Fruit fly (Drosophila melanogaster) whole organism, prepupa: Measurements from ENCODE around the gene Nepl3.

ENCODE experiments used
- Blimp-1 ChIP-seq: fragments of 200-800 bp; sonication (Bioruptor generic); optimal IDR thresholded peaks from 3 replicates; lab custom pipeline; 2017; ENCODE audit warnings: missing biosample characterization, missing genetic modification characterization, mild to moderate bottlenecking, moderate library complexity, missing genetic modification reagents
- CG10631 ChIP-seq: fragments of 200-800 bp; sonication (Bioruptor generic); optimal IDR thresholded peaks from 2 replicates; lab custom pipeline; 2016; ENCODE audit warnings: missing biosample characterization, missing genetic modification characterization
- CG10669 ChIP-seq: fragments of 200-800 bp; sonication (Bioruptor generic); optimal IDR thresholded peaks from 3 replicates; lab custom pipeline; 2018; ENCODE audit warnings: missing biosample characterization, mild to moderate bottlenecking, missing genetic modification characterization, moderate library complexity
- CG11902 ChIP-seq: fragments of 200-800 bp; sonication (Bioruptor generic); optimal IDR thresholded peaks from 3 replicates; lab custom pipeline; 2016; ENCODE audit warnings: missing biosample characterization, missing genetic modification characterization
- CG15336 ChIP-seq: fragments of 200-800 bp; sonication (Bioruptor generic); IDR thresholded peaks from 2 replicates; pipeline ENCODE4 v1.3.6; 2022; ENCODE audit warnings: missing biosample characterization, missing genetic modification characterization
- CG1621 ChIP-seq: fragments of 200-800 bp; sonication (Bioruptor generic); optimal IDR thresholded peaks from 3 replicates; lab custom pipeline; 2018; ENCODE audit warnings: missing biosample characterization, mild to moderate bottlenecking, missing genetic modification characterization
- CG16779 ChIP-seq: fragments of 200-800 bp; sonication (Bioruptor generic); optimal IDR thresholded peaks from 3 replicates; lab custom pipeline; 2017; ENCODE audit warnings: missing biosample characterization, mild to moderate bottlenecking, missing genetic modification characterization
- CG3032 ChIP-seq: fragments of 200-800 bp; optimal IDR thresholded peaks from 2 replicates; lab custom pipeline; 2019; ENCODE audit warnings: missing biosample characterization, mild to moderate bottlenecking, missing genetic modification characterization, moderate library complexity
- CG32006 ChIP-seq: fragments of 200-800 bp; sonication (Bioruptor generic); optimal IDR thresholded peaks from 3 replicates; lab custom pipeline; 2017; ENCODE audit warnings: missing biosample characterization, mild to moderate bottlenecking, missing genetic modification characterization
- CG34406 ChIP-seq: fragments of 200-800 bp; sonication (Bioruptor generic); optimal IDR thresholded peaks from 3 replicates; lab custom pipeline; 2016; ENCODE audit warnings: missing biosample characterization, missing genetic modification characterization
- CG3919 ChIP-seq: fragments of 200-800 bp; sonication (Bioruptor generic); optimal IDR thresholded peaks from 3 replicates; lab custom pipeline; 2016; ENCODE audit warnings: missing biosample characterization, missing genetic modification characterization
- CG6163 ChIP-seq: fragments of 200-800 bp; sonication (Bioruptor generic); IDR thresholded peaks from 3 replicates; pipeline ENCODE4 v1.3.6; 2022; ENCODE audit warnings: missing biosample characterization, missing genetic modification characterization
- CG6276 ChIP-seq: fragments of 200-800 bp; sonication (Bioruptor generic); optimal IDR thresholded peaks from 2 replicates; lab custom pipeline; 2017; ENCODE audit warnings: missing biosample characterization, mild to moderate bottlenecking, missing genetic modification characterization
- CG6792 ChIP-seq: fragments of 200-800 bp; sonication (Bioruptor generic); optimal IDR thresholded peaks from 3 replicates; lab custom pipeline; 2016; ENCODE audit warnings: missing biosample characterization, missing genetic modification characterization
- CG6808 ChIP-seq: fragments of 200-800 bp; sonication (Bioruptor generic); optimal IDR thresholded peaks from 3 replicates; lab custom pipeline; 2017; ENCODE audit warnings: missing biosample characterization, missing genetic modification characterization, mild to moderate bottlenecking, moderate library complexity, missing genetic modification reagents
- CG6854 ChIP-seq: fragments of 200-800 bp; sonication (Bioruptor generic); optimal IDR thresholded peaks from 2 replicates; lab custom pipeline; 2017; ENCODE audit warnings: missing biosample characterization, mild to moderate bottlenecking, missing genetic modification characterization
- CG8119 ChIP-seq: fragments of 200-800 bp; sonication (Bioruptor generic); IDR thresholded peaks from 3 replicates; pipeline ENCODE4 v1.3.6; 2022; ENCODE audit warnings: missing biosample characterization, missing genetic modification characterization
- CG8632 ChIP-seq: fragments of 200-800 bp; sonication (Bioruptor generic); optimal IDR thresholded peaks from 3 replicates; lab custom pipeline; 2016; ENCODE audit warnings: missing biosample characterization, missing genetic modification characterization
- Eip75B ChIP-seq: fragments of 200-800 bp; sonication (Bioruptor generic); optimal IDR thresholded peaks from 3 replicates; lab custom pipeline; 2016; ENCODE audit warnings: missing biosample characterization, missing genetic modification characterization
- Eip78C ChIP-seq: fragments of 200-800 bp; sonication (Bioruptor generic); peaks from one replicate; lab custom pipeline; 2016; ENCODE audit warnings: missing biosample characterization, missing genetic modification characterization
- Ets96B ChIP-seq: fragments of 200-800 bp; optimal IDR thresholded peaks from 2 replicates; lab custom pipeline; 2019; ENCODE audit warnings: missing biosample characterization, mild to moderate bottlenecking, missing genetic modification characterization, moderate library complexity
- Hr38 ChIP-seq: sonication (Bioruptor generic); optimal IDR thresholded peaks from 2 replicates; lab custom pipeline; 2016; ENCODE audit warnings: missing biosample characterization, missing genetic modification characterization
- Hr39 ChIP-seq: fragments of 200-800 bp; sonication (Bioruptor generic); optimal IDR thresholded peaks from 2 replicates; lab custom pipeline; 2016; ENCODE audit warnings: missing biosample characterization, missing genetic modification characterization
- Met ChIP-seq: fragments of 200-800 bp; sonication (Bioruptor generic); optimal IDR thresholded peaks from 3 replicates; lab custom pipeline; 2016; ENCODE audit warnings: missing biosample characterization, missing genetic modification characterization
- Smox ChIP-seq: fragments of 200-800 bp; sonication (Bioruptor generic); optimal IDR thresholded peaks from 3 replicates; lab custom pipeline; 2016; ENCODE audit warnings: missing biosample characterization, missing genetic modification characterization
- Sox102F ChIP-seq: fragments of 200-800 bp; sonication (Bioruptor generic); optimal IDR thresholded peaks from 2 replicates; lab custom pipeline; 2016; ENCODE audit warnings: missing biosample characterization, mild to moderate bottlenecking, missing genetic modification characterization
- Sox14 ChIP-seq: fragments of 200-800 bp; sonication (Bioruptor generic); optimal IDR thresholded peaks from 3 replicates; lab custom pipeline; 2016; ENCODE audit warnings: missing biosample characterization, missing genetic modification characterization
- acj6 ChIP-seq: fragments of 200-800 bp; sonication (Bioruptor generic); optimal IDR thresholded peaks from 3 replicates; lab custom pipeline; 2016; ENCODE audit warnings: missing biosample characterization, missing genetic modification characterization
- cyc ChIP-seq: fragments of 200-800 bp; sonication (Bioruptor generic); optimal IDR thresholded peaks from 3 replicates; lab custom pipeline; 2016; ENCODE audit warnings: missing biosample characterization, missing genetic modification characterization
- dsx ChIP-seq: fragments of 200-800 bp; optimal IDR thresholded peaks from 3 replicates; lab custom pipeline; 2019; ENCODE audit warnings: missing biosample characterization, mild to moderate bottlenecking, missing genetic modification characterization, moderate library complexity; ENCODE audit not compliant: poor library complexity, severe bottlenecking
- eg ChIP-seq: fragments of 200-800 bp; sonication (Bioruptor generic); IDR thresholded peaks from 3 replicates; pipeline ENCODE4 v1.3.6; 2022; ENCODE audit warnings: missing biosample characterization, missing genetic modification characterization
- esn ChIP-seq: fragments of 200-800 bp; sonication (Bioruptor generic); optimal IDR thresholded peaks from 2 replicates; lab custom pipeline; 2016; ENCODE audit warnings: missing biosample characterization, mild to moderate bottlenecking, missing genetic modification characterization, moderate library complexity
- fd85E ChIP-seq: fragments of 200-800 bp; sonication (Bioruptor generic); optimal IDR thresholded peaks from 3 replicates; lab custom pipeline; 2016; ENCODE audit warnings: missing biosample characterization, missing genetic modification characterization
- fkh ChIP-seq: fragments of 200-800 bp; sonication (Bioruptor generic); optimal IDR thresholded peaks from 3 replicates; lab custom pipeline; 2017; ENCODE audit warnings: missing biosample characterization, mild to moderate bottlenecking, missing genetic modification characterization, moderate library complexity
- lz ChIP-seq: fragments of 200-800 bp; sonication (Bioruptor generic); optimal IDR thresholded peaks from 3 replicates; lab custom pipeline; 2016; ENCODE audit warnings: missing biosample characterization, missing genetic modification characterization
- net ChIP-seq: fragments of 200-800 bp; sonication (Bioruptor generic); optimal IDR thresholded peaks from 3 replicates; lab custom pipeline; 2016; ENCODE audit warnings: missing biosample characterization, missing genetic modification characterization
- salr ChIP-seq, 2 experiments: fragments of 200-800 bp; sonication (Bioruptor generic); optimal IDR thresholded peaks; 3 replicates each; lab custom pipeline; 2016 to 2018; ENCODE audit warnings: missing biosample characterization in 2 of 2, missing genetic modification characterization in 2 of 2, mild to moderate bottlenecking in 1 of 2
- ss ChIP-seq, 2 experiments: fragments of 200-800 bp; sonication (Bioruptor generic); optimal IDR thresholded peaks; 2 replicates in 1 of 2; 3 replicates in 1 of 2; lab custom pipeline; 2017 to 2018; ENCODE audit warnings: mild to moderate bottlenecking in 2 of 2, missing biosample characterization in 2 of 2, missing genetic modification characterization in 2 of 2, moderate library complexity in 1 of 2
- svp ChIP-seq: fragments of 200-800 bp; sonication (Bioruptor generic); peaks from one replicate; lab custom pipeline; 2016; ENCODE audit warnings: missing biosample characterization, missing genetic modification characterization
- topi ChIP-seq: fragments of 200-800 bp; sonication (Bioruptor generic); optimal IDR thresholded peaks from 3 replicates; lab custom pipeline; 2016; ENCODE audit warnings: missing biosample characterization, missing genetic modification characterization
- vri ChIP-seq: fragments of 200-800 bp; sonication (Bioruptor generic); optimal IDR thresholded peaks from 3 replicates; lab custom pipeline; 2016; ENCODE audit warnings: missing biosample characterization, mild to moderate bottlenecking, missing genetic modification characterization

The Nepl3 gene

dm6 chr2L:5093772-5094350 is 35.8 kb upstream of the Nepl3 start, which contains the start of gene CG5828:
CG5828 (plus strand) TSS chr2L:5093976.
- TF ChIP-seq Eip78C (GFP tag; lab: Kevin White, UChicago) (peak; percentile 31), CG34406 (GFP tag; lab: Kevin White, UChicago) (no peak), CG6808 (GFP tag; lab: Kevin White, UChicago) (no peak), CG6163 (no peak), Sox14 (GFP tag; lab: Kevin White, UChicago) (no peak)

dm6 chr2L:5092992-5093695 is 35.1 kb upstream of the Nepl3 start, which contains the start of gene Pgant5:
Pgant5 (minus strand) TSS chr2L:5093592.
- TF ChIP-seq Sox14 (GFP tag; lab: Kevin White, UChicago), result peak; percentile 27
- TF ChIP-seq CG32006 (GFP tag; lab: Kevin White, UChicago), result peak; percentile 17
- TF ChIP-seq Blimp-1 (GFP tag; lab: Kevin White, UChicago), result no peak
- no peak for TF ChIP-seq Hr39 (GFP tag; lab: Kevin White, UChicago)
- TF ChIP-seq fkh, result peak; percentile 78
- peak; percentile 6 for TF ChIP-seq lz (GFP tag; lab: Kevin White, UChicago)
- peak; percentile 10 for TF ChIP-seq CG6792 (GFP tag; lab: Kevin White, UChicago)
- peak in 1 of 2 experiments; percentile 2 for TF ChIP-seq salr (GFP tag; optimal IDR thresholded peaks at IDR 0.05; lab: Kevin White, UChicago)
- no peak for TF ChIP-seq CG8632
- TF ChIP-seq CG6276 (GFP tag; lab: Kevin White, UChicago), result peak; percentile 13
- TF ChIP-seq net (GFP tag; lab: Kevin White, UChicago), result peak; percentile 20
- no peak for TF ChIP-seq CG10631 (GFP tag; lab: Kevin White, UChicago)
- peak; percentile 70 for TF ChIP-seq svp (GFP tag; lab: Kevin White, UChicago)
- TF ChIP-seq Met (GFP tag; lab: Kevin White, UChicago), result peak; percentile 15
- peak; percentile 45 for TF ChIP-seq Sox102F (GFP tag; lab: Kevin White, UChicago)
- TF ChIP-seq CG6854 (GFP tag; lab: Kevin White, UChicago), result peak; percentile 36
- peak; percentile 30; the same call in 1 of the 2 replicates for TF ChIP-seq CG15336 (GFP tag; lab: Robert Waterston, UW)
- peak; percentile 20 for TF ChIP-seq Eip75B (GFP tag; lab: Kevin White, UChicago)
- TF ChIP-seq CG16779 (tag; lab: Kevin White, UChicago), result peak; percentile 46
- peak; percentile 27 for TF ChIP-seq topi (GFP tag; lab: Kevin White, UChicago)
- peak; percentile 73 for TF ChIP-seq Eip78C (GFP tag; lab: Kevin White, UChicago)
- peak; percentile 40 for TF ChIP-seq CG6808 (GFP tag; lab: Kevin White, UChicago)
- peak; percentile 26 for TF ChIP-seq dsx
- peak; percentile 40 for TF ChIP-seq esn (GFP tag; lab: Kevin White, UChicago)
- TF ChIP-seq Ets96B, result peak; percentile 9
- TF ChIP-seq ss (GFP tag; optimal IDR thresholded peaks at IDR 0.05; lab: Kevin White, UChicago), result peak; percentile 9 to 52
- TF ChIP-seq CG6163, result no peak
- TF ChIP-seq Hr38 (GFP tag; lab: Kevin White, UChicago), result no peak
- TF ChIP-seq CG1621, result peak; percentile 67
- peak; percentile 24; the same call in 1 of the 3 replicates for TF ChIP-seq CG8119 (GFP tag; lab: Robert Waterston, UW)
- peak; percentile 24 for TF ChIP-seq CG3919 (GFP tag; lab: Kevin White, UChicago)
- peak; percentile 39 for TF ChIP-seq vri (GFP tag; lab: Kevin White, UChicago)
- TF ChIP-seq fd85E (GFP tag; lab: Kevin White, UChicago), result no peak
- no peak for TF ChIP-seq CG10669 (GFP tag; lab: Kevin White, UChicago)
- TF ChIP-seq Smox (GFP tag; lab: Kevin White, UChicago), result no peak
- no peak for TF ChIP-seq cyc
- no peak for TF ChIP-seq CG11902
- TF ChIP-seq CG3032 (tag; lab: Kevin White, UChicago), result no peak
- TF ChIP-seq acj6 (GFP tag; lab: Kevin White, UChicago), result no peak
- TF ChIP-seq eg, result peak; percentile 32; the same call in 1 of the 3 replicates
